In genomic region chrX:13598021-13598499, ce11 we compare ENCODE assay signal across 4 worm cellular contexts.
A peak's percentile ranks its signal among the peaks of the same experiment; 100 is the strongest.
TF ChIP-seq lines count a peak whose summit lies in the region.

TSS of gene bra-1 (plus strand) at chrX:13598449.

TF ChIP-seq in whole organism, L2 larva, 48 proteins besides CTCF, POLR2A, EP300 and RAD21 (continues in another document):
- TF ChIP-seq peb-1 (tag; optimal IDR thresholded peaks at IDR 0.05; lab: Kevin White, UChicago) (no peak), gmeb-1 (tag; optimal IDR thresholded peaks at IDR 0.05; lab: Kevin White, UChicago) (no peak), dmd-4 (tag; optimal IDR thresholded peaks at IDR 0.05; lab: Kevin White, UChicago) (no peak), alr-1 (tag; optimal IDR thresholded peaks at IDR 0.05; lab: Kevin White, UChicago) (no peak), nhr-6 (tag; optimal IDR thresholded peaks at IDR 0.05; lab: Kevin White, UChicago) (no peak), elt-1 (tag; optimal IDR thresholded peaks at IDR 0.05; lab: Kevin White, UChicago) (no peak), ceh-82 (tag; optimal IDR thresholded peaks at IDR 0.05; lab: Kevin White, UChicago) (no peak), nhr-129 (tag; optimal IDR thresholded peaks at IDR 0.05; lab: Kevin White, UChicago) (peak; percentile 82), unc-39 (tag; optimal IDR thresholded peaks at IDR 0.05; lab: Kevin White, UChicago) (no peak), R02D3.7 (tag; optimal IDR thresholded peaks at IDR 0.05; lab: Kevin White, UChicago) (no peak), ceh-16 (tag; optimal IDR thresholded peaks at IDR 0.05; lab: Kevin White, UChicago) (no peak), Y55F3AM.14 (GFP tag; optimal IDR thresholded peaks at IDR 0.05; lab: Kevin White, UChicago) (no peak), skn-1 (tag; optimal IDR thresholded peaks at IDR 0.05; lab: Kevin White, UChicago) (peak; percentile 39), sma-9 (GFP tag; optimal IDR thresholded peaks at IDR 0.05; lab: Kevin White, UChicago) (peak; percentile 54), sma-9 (tag; optimal IDR thresholded peaks at IDR 0.05; lab: Kevin White, UChicago) (no peak), unc-55 (GFP tag; optimal IDR thresholded peaks at IDR 0.05; lab: Kevin White, UChicago) (peak; percentile 44), mdl-1 (tag; optimal IDR thresholded peaks at IDR 0.05; lab: Kevin White, UChicago) (no peak), sem-4 (tag; optimal IDR thresholded peaks at IDR 0.05; lab: Kevin White, UChicago) (no peak), ztf-4 (tag; optimal IDR thresholded peaks at IDR 0.05; lab: Kevin White, UChicago) (peak; percentile 25), nhr-21 (tag; optimal IDR thresholded peaks at IDR 0.05; lab: Kevin White, UChicago) (peak; percentile 39), lsy-2 (tag; optimal IDR thresholded peaks at IDR 0.05; lab: Kevin White, UChicago) (peak; percentile 7 to 66), nhr-77 (tag; optimal IDR thresholded peaks at IDR 0.05; lab: Kevin White, UChicago) (no peak), crh-2 (tag; optimal IDR thresholded peaks at IDR 0.05; lab: Kevin White, UChicago) (peak; percentile 74), nhr-11 (tag; optimal IDR thresholded peaks at IDR 0.05; lab: Kevin White, UChicago) (no peak)

TF ChIP-seq in whole organism, L4 larva, 104 proteins besides CTCF, POLR2A, EP300 and RAD21:
- TF ChIP-seq snpc-4 (tag; optimal IDR thresholded peaks at IDR 0.05; lab: Kevin White, UChicago): no peak
- TF ChIP-seq rbr-2 (tag; optimal IDR thresholded peaks at IDR 0.05; lab: Kevin White, UChicago): peak; percentile 53
- peak; percentile 73 for TF ChIP-seq nhr-6 (tag; optimal IDR thresholded peaks at IDR 0.05; lab: Kevin White, UChicago)
- TF ChIP-seq dmd-6 (GFP tag; IDR thresholded peaks at IDR 0.05; lab: Robert Waterston, UW): peak; percentile 20; the same call in 1 of the 2 replicates
- TF ChIP-seq zip-11 (GFP tag; IDR thresholded peaks at IDR 0.05; lab: Robert Waterston, UW): no peak
- peak in 1 of 2 experiments; percentile 22 for TF ChIP-seq mdl-1 (tag; optimal IDR thresholded peaks at IDR 0.05; lab: Kevin White, UChicago)
- peak; percentile 90 for TF ChIP-seq hlh-30 (tag; optimal IDR thresholded peaks at IDR 0.05; lab: Kevin White, UChicago; ENCODE audit: insufficient read depth)
- peak; percentile 64 for TF ChIP-seq dve-1 (tag; optimal IDR thresholded peaks at IDR 0.05; lab: Kevin White, UChicago; ENCODE audit: insufficient read depth)
- TF ChIP-seq F37D6.2 (tag; optimal IDR thresholded peaks at IDR 0.05; lab: Kevin White, UChicago): peak; percentile 27
- TF ChIP-seq T20F7.1 (GFP tag; optimal IDR thresholded peaks at IDR 0.05; lab: Kevin White, UChicago): peak; percentile 93
- TF ChIP-seq egl-43 (GFP tag; IDR thresholded peaks at IDR 0.05; lab: Robert Waterston, UW): 0 out of 2 replicates have a peak, but pooled peaks have one; percentile 37
- peak; percentile 43 for TF ChIP-seq mes-2 (tag; optimal IDR thresholded peaks at IDR 0.05; lab: Kevin White, UChicago; ENCODE audit: poor library complexity, severe bottlenecking)
- TF ChIP-seq hmg-1.1 (GFP tag; IDR thresholded peaks at IDR 0.05; lab: Robert Waterston, UW): peak; percentile 45; the same call in 1 of the 2 replicates
- peak; percentile 54 for TF ChIP-seq hlh-11 (tag; optimal IDR thresholded peaks at IDR 0.05; lab: Kevin White, UChicago)
- no peak for TF ChIP-seq hif-1 (tag; optimal IDR thresholded peaks at IDR 0.05; lab: Kevin White, UChicago)
- TF ChIP-seq lsy-2 (tag; optimal IDR thresholded peaks at IDR 0.05; lab: Kevin White, UChicago): peak in 1 of 2 experiments; percentile 56

TF ChIP-seq in whole organism, late embryonic, 69 proteins besides CTCF, POLR2A, EP300 and RAD21 (continues in another document):
- TF ChIP-seq sdc-2 (tag; optimal IDR thresholded peaks at IDR 0.05; lab: Kevin White, UChicago): peak; percentile 79
- peak; percentile 4 for TF ChIP-seq pros-1 (tag; optimal IDR thresholded peaks at IDR 0.05; lab: Kevin White, UChicago)
- TF ChIP-seq unc-55 (GFP tag; optimal IDR thresholded peaks at IDR 0.05; lab: Kevin White, UChicago): peak; percentile 58
- peak; percentile 46 for TF ChIP-seq hlh-6 (tag; optimal IDR thresholded peaks at IDR 0.05; lab: Kevin White, UChicago)
- peak; percentile 16 for TF ChIP-seq ttx-3 (tag; optimal IDR thresholded peaks at IDR 0.05; lab: Kevin White, UChicago)
- peak; percentile 47 for TF ChIP-seq ceh-48 (tag; optimal IDR thresholded peaks at IDR 0.05; lab: Kevin White, UChicago)
- TF ChIP-seq ceh-2 (tag; optimal IDR thresholded peaks at IDR 0.05; lab: Kevin White, UChicago): peak; percentile 17
- no peak for TF ChIP-seq C38D4.7 (GFP tag; optimal IDR thresholded peaks at IDR 0.05; lab: Kevin White, UChicago)
- TF ChIP-seq odd-2 (tag; optimal IDR thresholded peaks at IDR 0.05; lab: Kevin White, UChicago): no peak
- peak; percentile 66 for TF ChIP-seq ceh-14 (tag; optimal IDR thresholded peaks at IDR 0.05; lab: Kevin White, UChicago)
- TF ChIP-seq ref-2 (tag; optimal IDR thresholded peaks at IDR 0.05; lab: Kevin White, UChicago): peak; percentile 32
- peak; percentile 15 for TF ChIP-seq C08G9.2 (tag; optimal IDR thresholded peaks at IDR 0.05; lab: Kevin White, UChicago)
- TF ChIP-seq ceh-24 (tag; optimal IDR thresholded peaks at IDR 0.05; lab: Kevin White, UChicago): no peak
- no peak for TF ChIP-seq ahr-1 (tag; optimal IDR thresholded peaks at IDR 0.05; lab: Kevin White, UChicago)
- no peak for TF ChIP-seq F13H6.1 (tag; optimal IDR thresholded peaks at IDR 0.05; lab: Kevin White, UChicago)
- no peak for TF ChIP-seq ceh-19 (GFP tag; optimal IDR thresholded peaks at IDR 0.05; lab: Kevin White, UChicago)
- TF ChIP-seq ceh-6 (GFP tag; optimal IDR thresholded peaks at IDR 0.05; lab: Kevin White, UChicago): no peak
- TF ChIP-seq unc-42 (tag; optimal IDR thresholded peaks at IDR 0.05; lab: Kevin White, UChicago): peak; percentile 81
- TF ChIP-seq unc-86 (tag; optimal IDR thresholded peaks at IDR 0.05; lab: Kevin White, UChicago): peak; percentile 26
- peak; percentile 64 for TF ChIP-seq lim-6 (tag; optimal IDR thresholded peaks at IDR 0.05; lab: Kevin White, UChicago)
- TF ChIP-seq pag-3 (tag; optimal IDR thresholded peaks at IDR 0.05; lab: Kevin White, UChicago; ENCODE audit: borderline replicate concordance): peak; percentile 13
- TF ChIP-seq hlh-30 (tag; optimal IDR thresholded peaks at IDR 0.05; lab: Kevin White, UChicago; ENCODE audit: insufficient read depth): peak; percentile 94
- no peak for TF ChIP-seq pqm-1 (tag; optimal IDR thresholded peaks at IDR 0.05; lab: Kevin White, UChicago)
- TF ChIP-seq K02D7.2 (tag; optimal IDR thresholded peaks at IDR 0.05; lab: Kevin White, UChicago): no peak
- peak; percentile 58 for TF ChIP-seq nfya-1 (tag; optimal IDR thresholded peaks at IDR 0.05; lab: Kevin White, UChicago)
- TF ChIP-seq tbx-2 (tag; optimal IDR thresholded peaks at IDR 0.05; lab: Kevin White, UChicago): peak; percentile 75
- peak; percentile 81 for TF ChIP-seq ceh-31 (tag; optimal IDR thresholded peaks at IDR 0.05; lab: Kevin White, UChicago)
- no peak for TF ChIP-seq Y22D7AL.16 (tag; optimal IDR thresholded peaks at IDR 0.05; lab: Kevin White, UChicago)
- no peak for TF ChIP-seq fkh-10 (GFP tag; optimal IDR thresholded peaks at IDR 0.05; lab: Kevin White, UChicago)

TF ChIP-seq in whole organism, mixed stage, embryonic, 35 proteins besides CTCF, POLR2A, EP300 and RAD21 (continues in another document):
- TF ChIP-seq sem-2 (GFP tag; optimal IDR thresholded peaks at IDR 0.05; lab: Kevin White, UChicago) (no peak), unc-39 (tag; optimal IDR thresholded peaks at IDR 0.05; lab: Kevin White, UChicago) (no peak), ceh-39 (tag; optimal IDR thresholded peaks at IDR 0.05; lab: Kevin White, UChicago) (peak; percentile 94), flh-1 (GFP tag; optimal IDR thresholded peaks at IDR 0.05; lab: Kevin White, UChicago) (no peak), snpc-4 (tag; optimal IDR thresholded peaks at IDR 0.05; lab: Kevin White, UChicago) (no peak), nhr-237 (tag; optimal IDR thresholded peaks at IDR 0.05; lab: Kevin White, UChicago) (no peak), elt-1 (tag; optimal IDR thresholded peaks at IDR 0.05; lab: Kevin White, UChicago; ENCODE audit: borderline replicate concordance, insufficient read depth) (no peak), mls-2 (tag; optimal IDR thresholded peaks at IDR 0.05; lab: Kevin White, UChicago) (peak; percentile 55), unc-62 (GFP tag; optimal IDR thresholded peaks at IDR 0.05; lab: Kevin White, UChicago) (peak; percentile 47), nhr-76 (tag; optimal IDR thresholded peaks at IDR 0.05; lab: Kevin White, UChicago) (no peak), sptf-1 (tag; optimal IDR thresholded peaks at IDR 0.05; lab: Kevin White, UChicago) (peak; percentile 66), ham-2 (GFP tag; optimal IDR thresholded peaks at IDR 0.05; lab: Kevin White, UChicago) (no peak), tbx-8 (GFP tag; optimal IDR thresholded peaks at IDR 0.05; lab: Kevin White, UChicago) (no peak), nhr-2 (tag; optimal IDR thresholded peaks at IDR 0.05; lab: Kevin White, UChicago) (peak; percentile 32), lin-13 (tag; optimal IDR thresholded peaks at IDR 0.05; lab: Kevin White, UChicago) (peak; percentile 53), nhr-28 (tag; optimal IDR thresholded peaks at IDR 0.05; lab: Kevin White, UChicago) (no peak), cnd-1 (tag; optimal IDR thresholded peaks at IDR 0.05; lab: Kevin White, UChicago) (peak; percentile 80), bed-3 (GFP tag; optimal IDR thresholded peaks at IDR 0.05; lab: Kevin White, UChicago) (no peak), ztf-11 (tag; optimal IDR thresholded peaks at IDR 0.05; lab: Kevin White, UChicago) (peak; percentile 67), mep-1 (tag; optimal IDR thresholded peaks at IDR 0.05; lab: Kevin White, UChicago) (peak; percentile 78), ceh-43 (GFP tag; optimal IDR thresholded peaks at IDR 0.05; lab: Kevin White, UChicago) (no peak), drap-1 (GFP tag; optimal IDR thresholded peaks at IDR 0.05; lab: Kevin White, UChicago) (peak; percentile 16), M03D4.4 (tag; optimal IDR thresholded peaks at IDR 0.05; lab: Kevin White, UChicago) (peak; percentile 11), hlh-1 (tag; optimal IDR thresholded peaks at IDR 0.05; lab: Kevin White, UChicago) (peak; percentile 81), zip-8 (tag; optimal IDR thresholded peaks at IDR 0.05; lab: Kevin White, UChicago) (no peak), mab-5 (tag; optimal IDR thresholded peaks at IDR 0.05; lab: Kevin White, UChicago) (no peak), unc-120 (tag; optimal IDR thresholded peaks at IDR 0.05; lab: Kevin White, UChicago; ENCODE audit: poor library complexity, severe bottlenecking) (peak; percentile 62), elt-3 (tag; optimal IDR thresholded peaks at IDR 0.05; lab: Kevin White, UChicago) (no peak), lsy-2 (tag; optimal IDR thresholded peaks at IDR 0.05; lab: Kevin White, UChicago) (peak; percentile 57), pha-4 (tag; optimal IDR thresholded peaks at IDR 0.05; lab: Kevin White, UChicago) (peak; percentile 37), ces-1 (GFP tag; optimal IDR thresholded peaks at IDR 0.05; lab: Kevin White, UChicago) (peak; percentile 74), lin-32 (GFP tag; optimal IDR thresholded peaks at IDR 0.05; lab: Kevin White, UChicago) (no peak), nhr-12 (tag; optimal IDR thresholded peaks at IDR 0.05; lab: Kevin White, UChicago) (no peak)
